Worm (Caenorhabditis elegans) whole organism, mixed stage, embryonic: ENCODE results near the gene isw-1.
A peak's percentile ranks its signal among the peaks of the same experiment; 100 is the strongest.

Experiments
- M03D4.4 ChIP-seq: sonication (generic microtip); optimal IDR thresholded peaks from 2 replicates; lab custom pipeline; 2017; ENCODE audit warnings: mild to moderate bottlenecking, missing genetic modification characterization, missing compliant biosample characterization
- bed-3 ChIP-seq: fragments of 200-800 bp; sonication (Bioruptor generic); optimal IDR thresholded peaks from 3 replicates; lab custom pipeline; 2018; ENCODE audit warnings: mild to moderate bottlenecking, missing genetic modification characterization, moderate library complexity, missing compliant biosample characterization
- blmp-1 ChIP-seq: fragments of 150-350 bp; optimal IDR thresholded peaks from 2 replicates; lab custom pipeline; 2014; ENCODE audit warnings: missing biosample characterization, missing genetic modification characterization
- ceh-43 ChIP-seq: fragments of 200-800 bp; sonication (Bioruptor generic); optimal IDR thresholded peaks from 2 replicates; lab custom pipeline; 2018; ENCODE audit warnings: mild to moderate bottlenecking, missing genetic modification characterization, moderate library complexity, missing compliant biosample characterization
- ceh-83 ChIP-seq: fragments of 200-800 bp; sonication (Bioruptor generic); optimal IDR thresholded peaks from 2 replicates; lab custom pipeline; 2018; ENCODE audit warnings: mild to moderate bottlenecking, missing genetic modification characterization, missing compliant biosample characterization
- ces-1 ChIP-seq: fragments of 150-350 bp; optimal IDR thresholded peaks from 2 replicates; lab custom pipeline; 2014; ENCODE audit warnings: missing biosample characterization, missing genetic modification reagents, missing genetic modification characterization
- cnd-1 ChIP-seq: fragments of 200-800 bp; sonication (Bioruptor generic); optimal IDR thresholded peaks from 2 replicates; lab custom pipeline; 2018; ENCODE audit warnings: mild to moderate bottlenecking, missing genetic modification characterization, missing compliant biosample characterization
- drap-1 ChIP-seq: fragments of 200-800 bp; sonication (Bioruptor generic); optimal IDR thresholded peaks from 3 replicates; lab custom pipeline; 2018; ENCODE audit warnings: mild to moderate bottlenecking, missing genetic modification characterization, missing compliant biosample characterization
- elt-1 ChIP-seq: sonication (generic microtip); optimal IDR thresholded peaks from 2 replicates; lab custom pipeline; 2017; ENCODE audit warnings: missing genetic modification characterization, mild to moderate bottlenecking, missing compliant biosample characterization, antibody characterized with exemption, moderate library complexity, borderline replicate concordance; ENCODE audit not compliant: insufficient read depth
- elt-3 ChIP-seq: fragments of 150-350 bp; optimal IDR thresholded peaks from 2 replicates; lab custom pipeline; 2014; ENCODE audit warnings: missing biosample characterization, missing genetic modification characterization
- flh-1 ChIP-seq: fragments of 200-800 bp; sonication (Bioruptor generic); optimal IDR thresholded peaks from 2 replicates; lab custom pipeline; 2018; ENCODE audit warnings: mild to moderate bottlenecking, missing genetic modification characterization, moderate library complexity, missing compliant biosample characterization
- ham-2 ChIP-seq: fragments of 200-800 bp; sonication (Bioruptor generic); optimal IDR thresholded peaks from 2 replicates; lab custom pipeline; 2018; ENCODE audit warnings: mild to moderate bottlenecking, missing genetic modification characterization, missing compliant biosample characterization
- hlh-1 ChIP-seq: fragments of 150-350 bp; optimal IDR thresholded peaks from 2 replicates; lab custom pipeline; 2014; ENCODE audit warnings: missing biosample characterization, missing genetic modification reagents, missing genetic modification characterization
- lin-32 ChIP-seq: fragments of 200-800 bp; sonication (Bioruptor generic); optimal IDR thresholded peaks from 2 replicates; lab custom pipeline; 2018; ENCODE audit warnings: mild to moderate bottlenecking, missing genetic modification characterization, missing compliant biosample characterization
- lsy-2 ChIP-seq: fragments of 150-350 bp; optimal IDR thresholded peaks from 2 replicates; lab custom pipeline; 2014; ENCODE audit warnings: missing biosample characterization, missing genetic modification characterization
- mab-5 ChIP-seq: fragments of 150-350 bp; optimal IDR thresholded peaks from 2 replicates; lab custom pipeline; 2014; ENCODE audit warnings: missing biosample characterization, missing genetic modification characterization
- mep-1 ChIP-seq: fragments of 150-350 bp; optimal IDR thresholded peaks from 2 replicates; lab custom pipeline; 2017; ENCODE audit warnings: missing biosample characterization, missing genetic modification reagents, missing genetic modification characterization, inconsistent platforms
- mls-2 ChIP-seq: sonication (generic microtip); optimal IDR thresholded peaks from 2 replicates; lab custom pipeline; 2016; ENCODE audit warnings: mild to moderate bottlenecking, missing genetic modification characterization, moderate library complexity, missing compliant biosample characterization
- nhr-12 ChIP-seq: fragments of 150-350 bp; optimal IDR thresholded peaks from 2 replicates; lab custom pipeline; 2014; ENCODE audit warnings: missing biosample characterization, missing genetic modification characterization
- nhr-2 ChIP-seq: fragments of 150-350 bp; optimal IDR thresholded peaks from 2 replicates; lab custom pipeline; 2014; ENCODE audit warnings: missing biosample characterization, missing genetic modification characterization
- nhr-237 ChIP-seq: fragments of 150-350 bp; optimal IDR thresholded peaks from 2 replicates; lab custom pipeline; 2014; ENCODE audit warnings: missing biosample characterization, missing genetic modification characterization
- nhr-28 ChIP-seq: fragments of 150-350 bp; optimal IDR thresholded peaks from 2 replicates; lab custom pipeline; 2014; ENCODE audit warnings: missing biosample characterization, missing genetic modification characterization
- nhr-76 ChIP-seq: sonication (generic microtip); optimal IDR thresholded peaks from 2 replicates; lab custom pipeline; 2017; ENCODE audit warnings: missing biosample characterization, missing genetic modification characterization
- pha-4 ChIP-seq: fragments of 150-350 bp; optimal IDR thresholded peaks from 2 replicates; lab custom pipeline; 2018; ENCODE audit warnings: missing biosample characterization, missing genetic modification reagents, missing genetic modification characterization
- sem-2 ChIP-seq: fragments of 200-800 bp; sonication (Bioruptor generic); optimal IDR thresholded peaks from 2 replicates; lab custom pipeline; 2018; ENCODE audit warnings: mild to moderate bottlenecking, missing genetic modification characterization, missing compliant biosample characterization
- snpc-4 ChIP-seq: fragments of 150-350 bp; optimal IDR thresholded peaks from 2 replicates; lab custom pipeline; 2014; ENCODE audit warnings: missing biosample characterization, missing genetic modification characterization
- tbx-8 ChIP-seq: fragments of 200-800 bp; sonication (Bioruptor generic); optimal IDR thresholded peaks from 2 replicates; lab custom pipeline; 2018; ENCODE audit warnings: mild to moderate bottlenecking, missing genetic modification characterization, moderate library complexity, missing compliant biosample characterization
- unc-120 ChIP-seq: sonication (generic microtip); optimal IDR thresholded peaks from 2 replicates; lab custom pipeline; 2017; ENCODE audit warnings: missing genetic modification characterization, missing compliant biosample characterization; ENCODE audit not compliant: poor library complexity, severe bottlenecking
- unc-39 ChIP-seq: fragments of 150-350 bp; optimal IDR thresholded peaks from 2 replicates; lab custom pipeline; 2014; ENCODE audit warnings: missing biosample characterization, missing genetic modification characterization
- unc-62 ChIP-seq: fragments of 150-350 bp; optimal IDR thresholded peaks from 2 replicates; lab custom pipeline; 2014; ENCODE audit warnings: missing biosample characterization, missing genetic modification reagents, missing genetic modification characterization
- zip-8 ChIP-seq: fragments of 150-350 bp; optimal IDR thresholded peaks from 2 replicates; lab custom pipeline; 2014; ENCODE audit warnings: missing biosample characterization, missing genetic modification characterization
- ztf-11 ChIP-seq: fragments of 150-350 bp; optimal IDR thresholded peaks from 2 replicates; lab custom pipeline; 2014; ENCODE audit warnings: missing biosample characterization, missing genetic modification characterization

The isw-1 gene

ce11 chrIII:6730185-6730850, 20.4 kb upstream of the isw-1 start, which contains the start of the genes Y102E9.5 and odr-4:
Y102E9.5 (minus strand) TSS chrIII:6730285.
odr-4 (plus strand) TSS chrIII:6730800.
- peak; percentile 3 for TF ChIP-seq unc-120 (tag; lab: Kevin White, UChicago)
- no peak for TF ChIP-seq drap-1
- TF ChIP-seq bed-3 = no peak
- no peak for TF ChIP-seq blmp-1 (tag; lab: Kevin White, UChicago)
- TF ChIP-seq unc-39 = no peak
- no peak for TF ChIP-seq nhr-28 (tag; lab: Kevin White, UChicago)
- TF ChIP-seq hlh-1 (tag; lab: Kevin White, UChicago) = peak; percentile 63
- no peak for TF ChIP-seq ceh-43 (GFP tag; lab: Kevin White, UChicago)

DNA sequence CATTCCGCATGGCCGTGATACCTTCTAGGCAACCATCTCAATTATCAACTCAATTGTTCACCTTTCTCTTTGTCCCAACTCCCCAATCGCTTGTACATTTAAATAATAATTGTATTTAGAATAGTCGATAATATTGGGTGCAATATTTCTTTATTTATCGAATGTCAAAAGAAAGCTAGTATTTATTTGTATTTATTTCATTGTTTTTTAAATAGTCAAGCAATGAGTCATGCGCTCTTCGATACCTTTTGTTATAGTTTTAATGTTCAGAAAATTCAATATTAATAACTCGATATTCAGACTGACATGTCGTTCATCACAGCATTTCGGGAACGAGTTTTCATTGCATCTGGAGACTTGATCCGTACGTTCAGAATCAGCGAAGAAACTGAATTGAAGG, 15.6 kb upstream of the isw-1 start, which contains the start of gene wdr-4:
Gene wdr-4 (plus strand): TSS at position 301 of the 400 bp plus-strand sequence.
- TF ChIP-seq mab-5 (tag; lab: Kevin White, UChicago) = no peak
- TF ChIP-seq ces-1 = no peak
- TF ChIP-seq zip-8 (tag; lab: Kevin White, UChicago) = no peak
- no peak for TF ChIP-seq nhr-76
- TF ChIP-seq drap-1 = no peak
- no peak for TF ChIP-seq M03D4.4 (tag; lab: Kevin White, UChicago)
- TF ChIP-seq tbx-8 (GFP tag; lab: Kevin White, UChicago) = no peak
- no peak for TF ChIP-seq nhr-237 (tag; lab: Kevin White, UChicago)
- no peak for TF ChIP-seq pha-4
- no peak for TF ChIP-seq unc-62 (GFP tag; lab: Kevin White, UChicago)
- no peak for TF ChIP-seq unc-120 (tag; lab: Kevin White, UChicago)
- no peak for TF ChIP-seq unc-39
- no peak for TF ChIP-seq flh-1 (GFP tag; lab: Kevin White, UChicago)
- TF ChIP-seq bed-3 = no peak
- TF ChIP-seq hlh-1 (tag; lab: Kevin White, UChicago) = no peak

DNA sequence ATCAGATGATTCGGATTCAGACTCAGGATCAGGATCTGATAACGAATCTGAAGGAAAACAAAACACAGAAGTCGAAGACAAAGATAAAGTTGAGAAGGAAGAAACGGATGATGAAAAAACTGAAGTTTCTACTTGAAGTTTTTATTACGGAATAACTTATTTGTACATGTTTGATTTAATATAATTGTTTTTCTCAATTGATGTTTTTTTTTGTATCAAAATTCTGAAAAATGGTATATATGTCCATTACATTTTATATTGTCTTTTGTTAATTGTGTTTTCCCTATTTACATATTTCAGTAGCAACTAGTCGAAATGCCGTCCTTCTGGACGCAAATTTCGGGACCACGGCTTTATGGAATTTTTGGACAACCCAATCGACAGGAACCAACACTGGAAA, 13.2 kb upstream of the isw-1 start, which contains the start of gene F37A4.1:
Gene F37A4.1 (plus strand): TSS at position 301 of the 400 bp plus-strand sequence.
- no peak for TF ChIP-seq nhr-2 (tag; lab: Kevin White, UChicago)
- no peak for TF ChIP-seq cnd-1 (tag; lab: Kevin White, UChicago)
- TF ChIP-seq nhr-12 (tag; lab: Kevin White, UChicago) = no peak
- TF ChIP-seq lsy-2 (tag; lab: Kevin White, UChicago) = no peak
- no peak for TF ChIP-seq zip-8 (tag; lab: Kevin White, UChicago)
- TF ChIP-seq ces-1 = no peak
- no peak for TF ChIP-seq ceh-83 (GFP tag; lab: Kevin White, UChicago)
- TF ChIP-seq nhr-76 = no peak
- TF ChIP-seq drap-1 = no peak
- TF ChIP-seq elt-3 = no peak
- no peak for TF ChIP-seq elt-1 (tag; lab: Kevin White, UChicago)
- no peak for TF ChIP-seq mls-2 (tag; lab: Kevin White, UChicago)
- TF ChIP-seq blmp-1 (tag; lab: Kevin White, UChicago) = no peak
- no peak for TF ChIP-seq unc-120 (tag; lab: Kevin White, UChicago)
- TF ChIP-seq snpc-4 (tag; lab: Kevin White, UChicago) = no peak
- no peak for TF ChIP-seq pha-4
- no peak for TF ChIP-seq ztf-11
- TF ChIP-seq lin-32 (GFP tag; lab: Kevin White, UChicago) = no peak
- no peak for TF ChIP-seq ceh-43 (GFP tag; lab: Kevin White, UChicago)
- TF ChIP-seq sem-2 (GFP tag; lab: Kevin White, UChicago) = no peak

- no peak for TF ChIP-seq ceh-83 (GFP tag; lab: Kevin White, UChicago)
- TF ChIP-seq mep-1 (tag; lab: Kevin White, UChicago) = no peak
- TF ChIP-seq hlh-1 (tag; lab: Kevin White, UChicago) = no peak
- no peak for TF ChIP-seq M03D4.4 (tag; lab: Kevin White, UChicago)
- no peak for TF ChIP-seq unc-120 (tag; lab: Kevin White, UChicago)
- TF ChIP-seq ham-2 (GFP tag; lab: Kevin White, UChicago) = no peak
- no peak for TF ChIP-seq elt-3
These were observed 12.3 kb upstream of the isw-1 start, which contains the start of the genes bath-41 and F37A4.2 for ce11 chrIII:6722208-6722679. bath-41 (minus strand) TSS chrIII:6722258. F37A4.2 (plus strand) TSS chrIII:6722454.
